Fruit fly (Drosophila melanogaster) whole organism, pupa: ENCODE results near the gene djl.

ENCODE experiments used
- CG10348 ChIP-seq: fragments of 200-800 bp; sonication (Bioruptor generic); IDR thresholded peaks from 2 replicates; pipeline ENCODE4 v1.3.6; 2022; ENCODE audit warnings: missing biosample characterization, missing genetic modification characterization
- CG12605 ChIP-seq: fragments of 200-800 bp; sonication (Bioruptor generic); IDR thresholded peaks from 2 replicates; pipeline ENCODE4 v1.3.6; 2022; ENCODE audit warnings: missing biosample characterization, missing genetic modification characterization
- CG13204 ChIP-seq: fragments of 200-800 bp; sonication (Bioruptor generic); optimal IDR thresholded peaks from 2 replicates; lab custom pipeline; 2018; ENCODE audit warnings: missing biosample characterization, mild to moderate bottlenecking, missing genetic modification characterization, moderate library complexity
- CG14655 ChIP-seq: fragments of 200-800 bp; sonication (Bioruptor generic); optimal IDR thresholded peaks from 3 replicates; lab custom pipeline; 2017; ENCODE audit warnings: mild to moderate bottlenecking, missing biosample characterization, missing genetic modification reagents, missing genetic modification characterization
- CG34367 ChIP-seq: fragments of 200-800 bp; sonication (Bioruptor generic); optimal IDR thresholded peaks from 2 replicates; lab custom pipeline; 2018; ENCODE audit warnings: missing biosample characterization, mild to moderate bottlenecking, missing genetic modification characterization
- CG4496 ChIP-seq: fragments of 200-800 bp; sonication (Bioruptor generic); IDR thresholded peaks from 3 replicates; pipeline ENCODE4 v1.3.6; 2022; ENCODE audit warnings: missing biosample characterization, missing genetic modification characterization
- CG8301 ChIP-seq: fragments of 200-800 bp; sonication (Bioruptor generic); optimal IDR thresholded peaks from 2 replicates; lab custom pipeline; 2018; ENCODE audit warnings: missing biosample characterization, mild to moderate bottlenecking, missing genetic modification characterization
- EcR ChIP-seq: fragments of 200-800 bp; sonication (Bioruptor generic); optimal IDR thresholded peaks from 3 replicates; lab custom pipeline; 2019; ENCODE audit warnings: missing biosample characterization, missing genetic modification characterization, mild to moderate bottlenecking, moderate library complexity, missing genetic modification reagents
- Ets98B ChIP-seq: fragments of 200-800 bp; sonication (Bioruptor generic); IDR thresholded peaks from 2 replicates; pipeline ENCODE4 v1.3.6; 2022; ENCODE audit warnings: missing biosample characterization, missing genetic modification characterization
- Pif1A ChIP-seq: fragments of 200-800 bp; sonication (Bioruptor generic); optimal IDR thresholded peaks from 3 replicates; lab custom pipeline; 2016; ENCODE audit warnings: missing biosample characterization, missing genetic modification characterization
- Pif1B ChIP-seq: fragments of 200-800 bp; sonication (Bioruptor generic); optimal IDR thresholded peaks from 3 replicates; lab custom pipeline; 2016; ENCODE audit warnings: missing biosample characterization, missing genetic modification characterization
- fd96Ca ChIP-seq: fragments of 200-800 bp; sonication (Bioruptor generic); IDR thresholded peaks from 3 replicates; pipeline ENCODE4 v1.3.6; 2022; ENCODE audit warnings: missing biosample characterization, missing genetic modification characterization
- gl ChIP-seq: fragments of 200-800 bp; sonication (Bioruptor generic); optimal IDR thresholded peaks from 2 replicates; lab custom pipeline; 2018; ENCODE audit warnings: missing biosample characterization, mild to moderate bottlenecking, missing genetic modification characterization
- rn ChIP-seq: fragments of 200-800 bp; sonication (Bioruptor generic); IDR thresholded peaks from 2 replicates; pipeline ENCODE4 v1.3.6; 2022; ENCODE audit warnings: missing biosample characterization, missing genetic modification characterization

dm6 chr3R:7075115-7075425 is 14.5 kb downstream of the djl start:
- TF ChIP-seq Ets98B (GFP tag; lab: Robert Waterston, UW) (no peak), gl (no peak), CG10348 (GFP tag; lab: Robert Waterston, UW) (no peak), CG8301 (tag; lab: Kevin White, UChicago) (no peak), CG4496 (GFP tag; lab: Robert Waterston, UW) (no peak), Pif1B (no peak), Pif1A (GFP tag; lab: Kevin White, UChicago) (no peak), CG13204 (GFP tag; lab: Kevin White, UChicago) (no peak), EcR (GFP tag; lab: Kevin White, UChicago) (no peak), CG14655 (GFP tag; lab: Kevin White, UChicago) (no peak), CG34367 (tag; lab: Kevin White, UChicago) (no peak), rn (GFP tag; lab: Robert Waterston, UW) (no peak), CG12605 (GFP tag; lab: Robert Waterston, UW) (no peak), fd96Ca (GFP tag; lab: Robert Waterston, UW) (no peak)
